Worm (Caenorhabditis elegans): ENCODE results near the gene Y34B4A.4.
A peak's percentile ranks its signal among the peaks of the same experiment; 100 is the strongest.

ce11 chrX:5244041-5244440 is 20.1 kb upstream of the Y34B4A.4 start, which contains the start of gene Y34B4A.7:
- TF ChIP-seq fos-1 (tag; optimal IDR thresholded peaks at IDR 0.05) (peak; percentile 67), R02D3.7 (tag; optimal IDR thresholded peaks at IDR 0.05) (no peak), unc-55 (GFP tag; optimal IDR thresholded peaks at IDR 0.05) (peak; percentile 76), mdl-1 (tag; optimal IDR thresholded peaks at IDR 0.05) (no peak)

Measured in whole organism, L2 larva.